Worm (Caenorhabditis elegans) whole organism, L3 larva: ENCODE measurements around the gene F55B11.3.

Experiments
- ceh-28 ChIP-seq: fragments of 150-350 bp; optimal IDR thresholded peaks from 2 replicates; lab custom pipeline; 2014; ENCODE audit warnings: missing biosample characterization, missing genetic modification reagents, missing genetic modification characterization
- elt-3 ChIP-seq, 3 experiments: fragments of 150-350 bp in 1 of 3; sonication (generic microtip) in 2 of 3; optimal IDR thresholded peaks; 2 replicates in 2 of 3; 4 replicates in 1 of 3; lab custom pipeline; 2014 to 2017; ENCODE audit warnings: missing biosample characterization in 3 of 3, missing genetic modification characterization in 3 of 3
- fkh-10 ChIP-seq: sonication (generic microtip); optimal IDR thresholded peaks from 2 replicates; lab custom pipeline; 2017; ENCODE audit warnings: missing biosample characterization, missing genetic modification reagents, missing genetic modification characterization
- jun-1 ChIP-seq: fragments of 150-350 bp; optimal IDR thresholded peaks from 2 replicates; lab custom pipeline; 2014; ENCODE audit warnings: missing biosample characterization, missing genetic modification reagents, missing genetic modification characterization
- lin-39 ChIP-seq: fragments of 150-350 bp; optimal IDR thresholded peaks from 2 replicates; lab custom pipeline; 2018; ENCODE audit warnings: missing biosample characterization, missing genetic modification reagents, missing genetic modification characterization
- mdl-1 ChIP-seq: fragments of 150-350 bp; optimal IDR thresholded peaks from 2 replicates; lab custom pipeline; 2014; ENCODE audit warnings: missing biosample characterization, missing genetic modification characterization
- nhr-11 ChIP-seq: fragments of 150-350 bp; optimal IDR thresholded peaks from 2 replicates; lab custom pipeline; 2014; ENCODE audit warnings: missing biosample characterization, missing genetic modification characterization
- nhr-25 ChIP-seq: sonication (generic microtip); optimal IDR thresholded peaks from 2 replicates; lab custom pipeline; 2017; ENCODE audit warnings: missing biosample characterization, missing genetic modification characterization
- nhr-28 ChIP-seq: fragments of 150-350 bp; optimal IDR thresholded peaks from 2 replicates; lab custom pipeline; 2014; ENCODE audit warnings: missing biosample characterization, missing genetic modification characterization
- tbx-2 ChIP-seq: sonication (generic microtip); optimal IDR thresholded peaks from 2 replicates; lab custom pipeline; 2016; ENCODE audit warnings: mild to moderate bottlenecking, missing genetic modification characterization, missing compliant biosample characterization
- unc-62 ChIP-seq: fragments of 150-350 bp; sonication (generic microtip); optimal IDR thresholded peaks from 4 replicates; lab custom pipeline; 2014; ENCODE audit warnings: missing biosample characterization, missing genetic modification reagents, missing genetic modification characterization
- zag-1 ChIP-seq: fragments of 150-350 bp; optimal IDR thresholded peaks from 2 replicates; lab custom pipeline; 2014; ENCODE audit warnings: missing biosample characterization, missing genetic modification characterization
- ztf-11 ChIP-seq: fragments of 150-350 bp; optimal IDR thresholded peaks from 2 replicates; lab custom pipeline; 2014; ENCODE audit warnings: missing biosample characterization, missing genetic modification characterization

ce11 chrIV:14393838-14394237 is 30.7 kb upstream of the F55B11.3 start, which contains the start of gene clc-8:
- TF ChIP-seq lin-39 (tag; lab: Kevin White, UChicago) = no peak
- TF ChIP-seq ztf-11 = no peak
- TF ChIP-seq nhr-25 (tag; lab: Kevin White, UChicago) = no peak
- TF ChIP-seq elt-3 (tag; optimal IDR thresholded peaks at IDR 0.05; lab: Kevin White, UChicago) = no peak
- TF ChIP-seq nhr-11 (tag; lab: Kevin White, UChicago) = no peak
- no peak for TF ChIP-seq jun-1 (tag; lab: Kevin White, UChicago)
- TF ChIP-seq zag-1 (tag; lab: Kevin White, UChicago) = no peak
- TF ChIP-seq unc-62 (GFP tag; lab: Kevin White, UChicago) = no peak
- no peak for TF ChIP-seq fkh-10
- no peak for TF ChIP-seq nhr-28 (tag; lab: Kevin White, UChicago)
- no peak for TF ChIP-seq ceh-28 (tag; lab: Kevin White, UChicago)
- TF ChIP-seq mdl-1 (tag; lab: Kevin White, UChicago) = no peak
- TF ChIP-seq tbx-2 (tag; lab: Kevin White, UChicago) = no peak
